Worm (Caenorhabditis elegans) whole organism, L4/young adult: Measurements from ENCODE around the gene atgp-1.

ENCODE experiments used
- W03F9.2 ChIP-seq: fragments of 150-350 bp; optimal IDR thresholded peaks from 2 replicates; lab custom pipeline; 2014; ENCODE audit warnings: missing biosample characterization, missing genetic modification characterization
- dao-5 ChIP-seq: sonication (generic microtip); optimal IDR thresholded peaks from 2 replicates; lab custom pipeline; 2016; ENCODE audit warnings: missing genotype, missing genetic modification characterization, moderate library complexity, missing compliant biosample characterization
- him-1 ChIP-seq: sonication (generic microtip); optimal IDR thresholded peaks from 2 replicates; lab custom pipeline; 2016; ENCODE audit warnings: missing genotype, missing genetic modification reagents, missing genetic modification characterization, missing compliant biosample characterization

DNA sequence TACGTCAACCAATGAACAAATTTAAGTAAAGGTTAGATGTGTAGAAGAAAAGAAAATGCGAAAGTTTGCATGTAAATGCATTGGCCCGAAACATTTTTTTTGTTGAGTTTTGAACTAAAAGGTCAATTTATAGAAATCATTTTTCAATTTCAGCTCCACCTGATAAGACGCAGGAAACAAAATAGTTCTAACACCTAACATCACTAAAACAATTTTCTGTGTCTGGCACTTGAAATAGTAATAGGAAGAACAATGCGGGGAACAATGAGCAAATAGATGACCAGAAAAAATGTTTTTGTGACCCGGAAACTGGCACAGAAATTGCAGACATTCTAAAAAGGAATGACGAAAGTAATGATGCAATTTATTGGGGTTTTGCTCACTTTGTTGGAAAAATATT, 23.2 kb downstream of the atgp-1 start:
- TF ChIP-seq W03F9.2 (tag; lab: Kevin White, UChicago) (no peak), dao-5 (tag; lab: Kevin White, UChicago) (no peak), him-1 (tag; lab: Kevin White, UChicago) (no peak)
